Worm (Caenorhabditis elegans) whole organism, late embryonic: ENCODE data around the gene F02C12.1.

Experiments
- K02D7.2 ChIP-seq: sonication (generic microtip); optimal IDR thresholded peaks from 2 replicates; lab custom pipeline; 2017; ENCODE audit warnings: mild to moderate bottlenecking, missing genetic modification characterization, missing compliant biosample characterization
- T23F11.4 ChIP-seq: fragments of 200-800 bp; sonication (Bioruptor generic); optimal IDR thresholded peaks from 2 replicates; lab custom pipeline; 2018; ENCODE audit warnings: mild to moderate bottlenecking, missing genetic modification characterization, missing compliant biosample characterization
- ama-1 ChIP-seq: fragments of 150-350 bp; optimal IDR thresholded peaks from 2 replicates; lab custom pipeline; 2014
- ceh-24 ChIP-seq: sonication (generic microtip); optimal IDR thresholded peaks from 2 replicates; lab custom pipeline; 2016; ENCODE audit warnings: mild to moderate bottlenecking, missing genetic modification characterization, missing compliant biosample characterization
- ceh-30 ChIP-seq: fragments of 150-350 bp; optimal IDR thresholded peaks from 2 replicates; lab custom pipeline; 2014; ENCODE audit warnings: missing biosample characterization, missing genetic modification characterization
- ceh-45 ChIP-seq: fragments of 200-800 bp; sonication (Bioruptor generic); IDR thresholded peaks from 2 replicates; pipeline ENCODE4 v1.3.6; 2022; ENCODE audit warnings: missing genetic modification reagents, missing genetic modification characterization, missing compliant biosample characterization
- ceh-48 ChIP-seq: sonication (generic microtip); optimal IDR thresholded peaks from 2 replicates; lab custom pipeline; 2016; ENCODE audit warnings: missing genetic modification characterization, inconsistent platforms, missing compliant biosample characterization
- ceh-6 ChIP-seq: fragments of 200-800 bp; sonication (Bioruptor generic); optimal IDR thresholded peaks from 2 replicates; lab custom pipeline; 2018; ENCODE audit warnings: mild to moderate bottlenecking, missing genetic modification characterization, missing compliant biosample characterization
- ceh-9 ChIP-seq: sonication (generic microtip); optimal IDR thresholded peaks from 2 replicates; lab custom pipeline; 2016; ENCODE audit warnings: mild to moderate bottlenecking, missing genetic modification characterization, inconsistent platforms, missing compliant biosample characterization
- dve-1 ChIP-seq: sonication (generic microtip); optimal IDR thresholded peaks from 2 replicates; lab custom pipeline; 2017; ENCODE audit warnings: antibody characterized with exemption, mild to moderate bottlenecking, missing genetic modification characterization, missing compliant biosample characterization
- elt-2 ChIP-seq: sonication (generic microtip); optimal IDR thresholded peaks from 2 replicates; lab custom pipeline; 2016; ENCODE audit warnings: missing genetic modification reagents, missing genetic modification characterization, missing compliant biosample characterization
- fkh-10 ChIP-seq: fragments of 150-350 bp; optimal IDR thresholded peaks from 2 replicates; lab custom pipeline; 2014; ENCODE audit warnings: missing biosample characterization, missing genetic modification reagents, missing genetic modification characterization
- fkh-6 ChIP-seq: sonication (generic microtip); optimal IDR thresholded peaks from 2 replicates; lab custom pipeline; 2016; ENCODE audit warnings: missing genetic modification characterization, missing compliant biosample characterization
- gmeb-2 ChIP-seq: sonication (generic microtip); optimal IDR thresholded peaks from 2 replicates; lab custom pipeline; 2016; ENCODE audit warnings: missing genetic modification characterization, inconsistent platforms, missing compliant biosample characterization
- hlh-13 ChIP-seq: fragments of 200-800 bp; sonication (Bioruptor generic); optimal IDR thresholded peaks from 2 replicates; lab custom pipeline; 2018; ENCODE audit warnings: mild to moderate bottlenecking, missing genetic modification characterization, missing compliant biosample characterization
- hlh-15 ChIP-seq: sonication (generic microtip); optimal IDR thresholded peaks from 2 replicates; lab custom pipeline; 2016; ENCODE audit warnings: missing genetic modification characterization, missing compliant biosample characterization
- hlh-30 ChIP-seq: sonication (generic microtip); optimal IDR thresholded peaks from 2 replicates; lab custom pipeline; 2017; ENCODE audit warnings: antibody characterized with exemption, missing genetic modification characterization, missing compliant biosample characterization; ENCODE audit not compliant: insufficient read depth
- hlh-6 ChIP-seq: sonication (generic microtip); optimal IDR thresholded peaks from 2 replicates; lab custom pipeline; 2016; ENCODE audit warnings: missing genotype, missing genetic modification characterization, missing compliant biosample characterization
- hlh-8 ChIP-seq: sonication (generic microtip); optimal IDR thresholded peaks from 2 replicates; lab custom pipeline; 2016; ENCODE audit warnings: missing genotype, missing genetic modification characterization, missing compliant biosample characterization
- lin-11 ChIP-seq: fragments of 200-800 bp; sonication (Bioruptor generic); optimal IDR thresholded peaks from 2 replicates; lab custom pipeline; 2018; ENCODE audit warnings: mild to moderate bottlenecking, missing genetic modification characterization, missing compliant biosample characterization
- mec-3 ChIP-seq: sonication (generic microtip); optimal IDR thresholded peaks from 2 replicates; lab custom pipeline; 2016; ENCODE audit warnings: borderline replicate concordance, missing genetic modification characterization, missing compliant biosample characterization
- nhr-11 ChIP-seq: fragments of 150-350 bp; optimal IDR thresholded peaks from 2 replicates; lab custom pipeline; 2014; ENCODE audit warnings: missing biosample characterization, missing genetic modification characterization
- nhr-232 ChIP-seq: sonication (generic microtip); optimal IDR thresholded peaks from 2 replicates; lab custom pipeline; 2016; ENCODE audit warnings: missing genetic modification characterization, missing compliant biosample characterization
- npax-4 ChIP-seq: sonication (generic microtip); optimal IDR thresholded peaks from 2 replicates; lab custom pipeline; 2016; ENCODE audit warnings: missing genetic modification characterization, missing compliant biosample characterization
- odd-2 ChIP-seq: sonication (generic microtip); optimal IDR thresholded peaks from 2 replicates; lab custom pipeline; 2017; ENCODE audit warnings: antibody characterized with exemption, mild to moderate bottlenecking, missing genetic modification characterization, missing compliant biosample characterization
- pag-3 ChIP-seq: sonication (generic microtip); optimal IDR thresholded peaks from 2 replicates; lab custom pipeline; 2016; ENCODE audit warnings: missing compliant biosample characterization, missing genetic modification characterization, borderline replicate concordance
- pat-9 ChIP-seq: fragments of 200-800 bp; sonication (Bioruptor generic); optimal IDR thresholded peaks from 2 replicates; lab custom pipeline; 2018; ENCODE audit warnings: mild to moderate bottlenecking, missing genetic modification characterization, moderate library complexity, missing compliant biosample characterization
- pha-2 ChIP-seq: sonication (generic microtip); optimal IDR thresholded peaks from 2 replicates; lab custom pipeline; 2017; ENCODE audit warnings: mild to moderate bottlenecking, missing genetic modification characterization, missing compliant biosample characterization
- rnt-1 ChIP-seq: sonication (generic microtip); optimal IDR thresholded peaks from 2 replicates; lab custom pipeline; 2016; ENCODE audit warnings: missing genetic modification characterization, missing compliant biosample characterization
- sdc-2 ChIP-seq: sonication (generic microtip); optimal IDR thresholded peaks from 2 replicates; lab custom pipeline; 2016; ENCODE audit warnings: missing genotype, missing genetic modification characterization, missing compliant biosample characterization
- sox-4 ChIP-seq: sonication (generic microtip); optimal IDR thresholded peaks from 2 replicates; lab custom pipeline; 2017; ENCODE audit warnings: mild to moderate bottlenecking, missing genetic modification characterization, inconsistent platforms, missing compliant biosample characterization
- syd-9 ChIP-seq: sonication (generic microtip); optimal IDR thresholded peaks from 2 replicates; lab custom pipeline; 2016; ENCODE audit warnings: mild to moderate bottlenecking, missing genetic modification characterization, moderate library complexity, missing compliant biosample characterization
- tbx-2 ChIP-seq: sonication (generic microtip); optimal IDR thresholded peaks from 2 replicates; lab custom pipeline; 2016; ENCODE audit warnings: missing genetic modification characterization, missing compliant biosample characterization
- unc-3 ChIP-seq, 2 experiments: fragments of 200-800 bp in 1 of 2; sonication (Bioruptor generic) in 1 of 2; sonication (generic microtip) in 1 of 2; conservative IDR thresholded peaks in 1 of 2; optimal IDR thresholded peaks in 1 of 2; 2 replicates each; pipeline versions ENCODE4 v1.3.6 to Lab custom; 2016 to 2022; ENCODE audit warnings: missing compliant biosample characterization in 2 of 2, missing genetic modification characterization in 2 of 2, missing genetic modification reagents in 1 of 2
- unc-55 ChIP-seq: sonication (generic microtip); optimal IDR thresholded peaks from 2 replicates; lab custom pipeline; 2017; ENCODE audit warnings: missing biosample characterization, missing genetic modification reagents, missing genetic modification characterization
- unc-86 ChIP-seq: sonication (generic microtip); optimal IDR thresholded peaks from 2 replicates; lab custom pipeline; 2016; ENCODE audit warnings: missing genetic modification characterization, missing compliant biosample characterization
- zip-5 ChIP-seq: sonication (generic microtip); optimal IDR thresholded peaks from 2 replicates; lab custom pipeline; 2016; ENCODE audit warnings: missing genetic modification characterization, missing compliant biosample characterization
- ztf-16 ChIP-seq: sonication (generic microtip); optimal IDR thresholded peaks from 2 replicates; lab custom pipeline; 2017; ENCODE audit warnings: missing genetic modification characterization, missing compliant biosample characterization

Gene F02C12.1

DNA sequence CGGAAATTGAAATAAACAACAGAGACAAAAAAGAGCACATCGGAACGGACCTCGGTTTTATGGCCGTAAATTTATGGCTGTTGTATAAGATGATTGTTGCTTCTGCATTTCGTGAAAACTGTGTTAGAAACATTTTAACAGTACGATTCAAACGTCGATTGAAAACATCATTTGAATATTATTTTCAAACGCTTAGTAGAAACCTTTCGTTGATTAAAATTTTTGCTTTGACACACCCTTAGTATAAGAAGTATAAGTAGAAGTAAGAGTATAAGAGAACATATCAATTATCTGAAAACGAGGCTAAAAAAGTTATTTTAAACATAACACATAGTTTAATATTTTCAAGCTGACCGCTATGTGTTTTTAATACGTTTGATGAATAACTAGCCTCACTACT, 17.1 kb upstream of the F02C12.1 start:
- TF ChIP-seq odd-2 (no peak), hlh-8 (tag; lab: Kevin White, UChicago) (no peak), fkh-6 (tag; lab: Kevin White, UChicago) (no peak), hlh-6 (tag; lab: Kevin White, UChicago) (no peak), ceh-6 (GFP tag; lab: Kevin White, UChicago) (no peak), sdc-2 (tag; lab: Kevin White, UChicago) (no peak), pat-9 (tag; lab: Kevin White, UChicago) (no peak), dve-1 (no peak), hlh-30 (tag; lab: Kevin White, UChicago) (no peak), hlh-15 (tag; lab: Kevin White, UChicago) (no peak), ama-1 (no peak), fkh-10 (no peak), ceh-24 (tag; lab: Kevin White, UChicago) (no peak), lin-11 (tag; lab: Kevin White, UChicago) (no peak)

- TF ChIP-seq nhr-11 (tag; lab: Kevin White, UChicago) (no peak), hlh-30 (tag; lab: Kevin White, UChicago) (no peak), hlh-13 (GFP tag; lab: Kevin White, UChicago) (no peak), ceh-45 (no peak), pha-2 (tag; lab: Kevin White, UChicago) (no peak), fkh-6 (tag; lab: Kevin White, UChicago) (no peak), zip-5 (tag; lab: Kevin White, UChicago) (no peak), syd-9 (tag; lab: Kevin White, UChicago) (no peak), elt-2 (tag; lab: Kevin White, UChicago) (no peak), mec-3 (tag; lab: Kevin White, UChicago) (no peak), ceh-48 (tag; lab: Kevin White, UChicago) (no peak), unc-55 (GFP tag; lab: Kevin White, UChicago) (no peak), gmeb-2 (tag; lab: Kevin White, UChicago) (no peak), rnt-1 (tag; lab: Kevin White, UChicago) (no peak), dve-1 (no peak), sox-4 (tag; lab: Kevin White, UChicago) (no peak), nhr-232 (tag; lab: Kevin White, UChicago) (no peak), tbx-2 (tag; lab: Kevin White, UChicago) (no peak), ceh-30 (tag; lab: Kevin White, UChicago) (no peak)
- TF ChIP-seq, all 69 proteins: peak for 0
Measured at ce11 chrX:13387497-13387953, 14.4 kb upstream of the F02C12.1 start, which contains the start of gene C49F8.3. Gene C49F8.3 (minus strand): TSS chrX:13387547.

DNA sequence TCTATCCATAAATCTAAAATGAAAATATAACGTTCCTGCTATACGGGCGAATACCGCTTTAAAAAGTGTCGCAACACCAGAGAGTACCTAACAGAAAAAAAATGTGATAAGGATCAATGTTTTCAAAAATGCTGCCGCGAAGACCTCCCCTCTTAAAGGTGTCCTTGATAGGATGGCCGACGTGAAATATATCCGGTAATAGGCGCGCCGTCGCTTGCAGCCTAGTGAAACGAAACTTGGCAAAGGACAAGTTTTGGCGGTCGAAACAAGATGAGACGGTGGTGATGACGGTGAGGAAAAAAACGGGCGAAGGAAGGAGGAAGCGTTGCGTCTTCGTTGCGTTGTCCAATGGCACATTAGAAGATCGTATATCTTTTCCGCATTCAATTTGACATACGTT, 13.1 kb upstream of the F02C12.1 start:
- no peak for TF ChIP-seq pag-3 (tag; lab: Kevin White, UChicago)
- no peak for TF ChIP-seq hlh-30 (tag; lab: Kevin White, UChicago)
- TF ChIP-seq K02D7.2: no peak
- no peak for TF ChIP-seq hlh-13 (GFP tag; lab: Kevin White, UChicago)
- TF ChIP-seq unc-3 (GFP tag; conservative IDR thresholded peaks at IDR 0.05; lab: Robert Waterston, UW): no peak
- no peak for TF ChIP-seq unc-3 (tag; optimal IDR thresholded peaks at IDR 0.05; lab: Kevin White, UChicago)
- TF ChIP-seq ceh-45: no peak
- TF ChIP-seq syd-9 (tag; lab: Kevin White, UChicago): no peak
- TF ChIP-seq nhr-232 (tag; lab: Kevin White, UChicago): no peak

ce11 chrX:13394971-13395370, 6.9 kb upstream of the F02C12.1 start, which contains the start of gene irld-2:
Gene irld-2 (minus strand): TSS chrX:13395071.
- TF ChIP-seq fkh-6 (tag; lab: Kevin White, UChicago): no peak
- no peak for TF ChIP-seq ztf-16 (tag; lab: Kevin White, UChicago)
- no peak for TF ChIP-seq fkh-10
- TF ChIP-seq ceh-9 (tag; lab: Kevin White, UChicago): no peak
- no peak for TF ChIP-seq unc-86
- TF ChIP-seq K02D7.2: no peak
- no peak for TF ChIP-seq T23F11.4 (GFP tag; lab: Kevin White, UChicago)
- no peak for TF ChIP-seq dve-1
- no peak for TF ChIP-seq hlh-6 (tag; lab: Kevin White, UChicago)
- no peak for TF ChIP-seq npax-4 (tag; lab: Kevin White, UChicago)
- TF ChIP-seq, all 69 proteins: peak for 0
